Worm (Caenorhabditis elegans) whole organism, L2 larva: ENCODE results near the gene nasp-2.

ENCODE experiments used
- C34F6.9 ChIP-seq: fragments of 150-350 bp; optimal IDR thresholded peaks from 2 replicates; lab custom pipeline; 2014; ENCODE audit warnings: missing biosample characterization, missing genetic modification characterization
- F13H6.1 ChIP-seq: sonication (generic microtip); optimal IDR thresholded peaks from 2 replicates; lab custom pipeline; 2016; ENCODE audit warnings: missing genetic modification characterization, missing compliant biosample characterization
- R02D3.7 ChIP-seq: fragments of 150-350 bp; optimal IDR thresholded peaks from 2 replicates; lab custom pipeline; 2014; ENCODE audit warnings: missing biosample characterization, missing genetic modification characterization
- Y55F3AM.14 ChIP-seq: fragments of 200-800 bp; sonication (Bioruptor generic); optimal IDR thresholded peaks from 2 replicates; lab custom pipeline; 2018; ENCODE audit warnings: mild to moderate bottlenecking, missing genetic modification characterization, missing compliant biosample characterization
- ZK546.5 ChIP-seq: sonication (generic microtip); optimal IDR thresholded peaks from 2 replicates; lab custom pipeline; 2017; ENCODE audit warnings: missing biosample characterization, missing genetic modification characterization
- alr-1 ChIP-seq: fragments of 150-350 bp; optimal IDR thresholded peaks from 2 replicates; lab custom pipeline; 2014; ENCODE audit warnings: missing biosample characterization, missing genetic modification characterization
- ama-1 ChIP-seq: fragments of 150-350 bp; optimal IDR thresholded peaks from 2 replicates; lab custom pipeline; 2018; ENCODE audit warnings: inconsistent platforms
- blmp-1 ChIP-seq: sonication (generic microtip); optimal IDR thresholded peaks from 2 replicates; lab custom pipeline; 2017; ENCODE audit warnings: missing genetic modification characterization, mild to moderate bottlenecking, missing compliant biosample characterization, antibody characterized with exemption, moderate library complexity; ENCODE audit not compliant: insufficient read depth
- ceh-16 ChIP-seq: fragments of 150-350 bp; optimal IDR thresholded peaks from 2 replicates; lab custom pipeline; 2014; ENCODE audit warnings: missing biosample characterization, missing genetic modification characterization
- ceh-82 ChIP-seq: fragments of 150-350 bp; optimal IDR thresholded peaks from 2 replicates; lab custom pipeline; 2014; ENCODE audit warnings: missing biosample characterization, missing genetic modification characterization
- crh-2 ChIP-seq: sonication (generic microtip); optimal IDR thresholded peaks from 2 replicates; lab custom pipeline; 2017; ENCODE audit warnings: missing biosample characterization, missing genetic modification characterization
- egl-27 ChIP-seq: sonication (generic microtip); optimal IDR thresholded peaks from 3 replicates; lab custom pipeline; 2017; ENCODE audit warnings: missing biosample characterization, missing genetic modification reagents, missing genetic modification characterization
- elt-1 ChIP-seq: fragments of 150-350 bp; optimal IDR thresholded peaks from 2 replicates; lab custom pipeline; 2014; ENCODE audit warnings: missing biosample characterization, missing genetic modification characterization
- fos-1 ChIP-seq: fragments of 150-350 bp; optimal IDR thresholded peaks from 2 replicates; lab custom pipeline; 2014; ENCODE audit warnings: missing biosample characterization, missing genetic modification characterization
- gmeb-1 ChIP-seq: fragments of 150-350 bp; optimal IDR thresholded peaks from 2 replicates; lab custom pipeline; 2014; ENCODE audit warnings: missing biosample characterization, missing genetic modification characterization
- lin-13 ChIP-seq: fragments of 150-350 bp; optimal IDR thresholded peaks from 2 replicates; lab custom pipeline; 2014; ENCODE audit warnings: missing biosample characterization, missing genetic modification reagents, missing genetic modification characterization
- lin-39 ChIP-seq: fragments of 150-350 bp; optimal IDR thresholded peaks from 2 replicates; lab custom pipeline; 2014; ENCODE audit warnings: missing biosample characterization, missing genetic modification reagents, missing genetic modification characterization
- lsy-2 ChIP-seq, 2 experiments: fragments of 150-350 bp in 1 of 2; sonication (generic microtip) in 1 of 2; optimal IDR thresholded peaks; 2 replicates each; lab custom pipeline; 2014 to 2017; ENCODE audit warnings: missing biosample characterization in 2 of 2, missing genetic modification characterization in 2 of 2
- mab-5 ChIP-seq: fragments of 150-350 bp; optimal IDR thresholded peaks from 2 replicates; lab custom pipeline; 2014; ENCODE audit warnings: missing biosample characterization, missing genetic modification characterization
- mbf-1 ChIP-seq: sonication (generic microtip); optimal IDR thresholded peaks from 2 replicates; lab custom pipeline; 2017; ENCODE audit warnings: missing biosample characterization, missing genetic modification characterization
- mdl-1 ChIP-seq, 2 experiments: fragments of 150-350 bp in 1 of 2; sonication (generic microtip) in 1 of 2; optimal IDR thresholded peaks; 2 replicates each; lab custom pipeline; 2017; ENCODE audit warnings: missing biosample characterization in 2 of 2, missing genetic modification characterization in 2 of 2
- nhr-10 ChIP-seq: sonication (generic microtip); optimal IDR thresholded peaks from 2 replicates; lab custom pipeline; 2017; ENCODE audit warnings: missing biosample characterization, missing genetic modification characterization
- nhr-11 ChIP-seq: fragments of 150-350 bp; optimal IDR thresholded peaks from 2 replicates; lab custom pipeline; 2014; ENCODE audit warnings: missing biosample characterization, missing genetic modification characterization
- nhr-12 ChIP-seq: fragments of 150-350 bp; optimal IDR thresholded peaks from 2 replicates; lab custom pipeline; 2014; ENCODE audit warnings: missing biosample characterization, missing genetic modification characterization
- nhr-129 ChIP-seq: fragments of 150-350 bp; optimal IDR thresholded peaks from 2 replicates; lab custom pipeline; 2014; ENCODE audit warnings: missing biosample characterization, missing genetic modification characterization
- nhr-21 ChIP-seq: fragments of 150-350 bp; optimal IDR thresholded peaks from 2 replicates; lab custom pipeline; 2014; ENCODE audit warnings: missing biosample characterization, missing genetic modification characterization
- nhr-23 ChIP-seq: fragments of 150-350 bp; optimal IDR thresholded peaks from 2 replicates; lab custom pipeline; 2014; ENCODE audit warnings: missing biosample characterization, missing genetic modification reagents, missing genetic modification characterization
- nhr-237 ChIP-seq: fragments of 150-350 bp; optimal IDR thresholded peaks from 2 replicates; lab custom pipeline; 2014; ENCODE audit warnings: missing biosample characterization, missing genetic modification characterization
- nhr-25 ChIP-seq: fragments of 150-350 bp; sonication (generic microtip); optimal IDR thresholded peaks from 3 replicates; lab custom pipeline; 2014; ENCODE audit warnings: missing biosample characterization, missing genetic modification characterization
- nhr-6 ChIP-seq: fragments of 150-350 bp; optimal IDR thresholded peaks from 2 replicates; lab custom pipeline; 2014; ENCODE audit warnings: missing biosample characterization, missing genetic modification characterization
- nhr-77 ChIP-seq: fragments of 150-350 bp; optimal IDR thresholded peaks from 2 replicates; lab custom pipeline; 2014; ENCODE audit warnings: missing biosample characterization, missing genetic modification characterization
- peb-1 ChIP-seq: fragments of 150-350 bp; optimal IDR thresholded peaks from 2 replicates; lab custom pipeline; 2014; ENCODE audit warnings: missing biosample characterization, missing genetic modification characterization
- sem-4 ChIP-seq: fragments of 150-350 bp; optimal IDR thresholded peaks from 2 replicates; lab custom pipeline; 2014; ENCODE audit warnings: missing biosample characterization, missing genetic modification reagents, missing genetic modification characterization
- skn-1 ChIP-seq: sonication (generic microtip); optimal IDR thresholded peaks from 2 replicates; lab custom pipeline; 2017; ENCODE audit warnings: missing biosample characterization, missing genetic modification characterization
- sma-9 ChIP-seq, 2 experiments: fragments of 150-350 bp in 1 of 2; sonication (generic microtip) in 1 of 2; optimal IDR thresholded peaks; 2 replicates each; lab custom pipeline; 2014 to 2016; ENCODE audit warnings: missing genetic modification characterization in 2 of 2, mild to moderate bottlenecking in 1 of 2, missing biosample characterization in 1 of 2, missing compliant biosample characterization in 1 of 2, missing genetic modification reagents in 1 of 2, moderate library complexity in 1 of 2
- unc-39 ChIP-seq: fragments of 150-350 bp; optimal IDR thresholded peaks from 2 replicates; lab custom pipeline; 2014; ENCODE audit warnings: missing biosample characterization, missing genetic modification characterization
- unc-55 ChIP-seq: fragments of 150-350 bp; sonication (generic microtip); optimal IDR thresholded peaks from 3 replicates; lab custom pipeline; 2014; ENCODE audit warnings: missing biosample characterization, missing genetic modification reagents, missing genetic modification characterization
- unc-62 ChIP-seq: fragments of 150-350 bp; optimal IDR thresholded peaks from 2 replicates; lab custom pipeline; 2014; ENCODE audit warnings: missing biosample characterization, missing genetic modification reagents, missing genetic modification characterization
- zag-1 ChIP-seq: fragments of 150-350 bp; optimal IDR thresholded peaks from 2 replicates; lab custom pipeline; 2014; ENCODE audit warnings: missing biosample characterization, missing genetic modification characterization
- ztf-11 ChIP-seq: sonication (generic microtip); optimal IDR thresholded peaks from 2 replicates; lab custom pipeline; 2017; ENCODE audit warnings: missing biosample characterization, missing genetic modification characterization
- ztf-4 ChIP-seq: fragments of 150-350 bp; optimal IDR thresholded peaks from 2 replicates; lab custom pipeline; 2014; ENCODE audit warnings: missing biosample characterization, missing genetic modification characterization

Gene nasp-2

ce11 chrV:13282958-13283357, 29.1 kb downstream of the nasp-2 start:
- no peak for TF ChIP-seq ceh-82
- TF ChIP-seq ZK546.5 = no peak
- TF ChIP-seq mbf-1 (tag; lab: Kevin White, UChicago) = no peak
- TF ChIP-seq ama-1 (lab: Kevin White, UChicago) = no peak
- no peak for TF ChIP-seq nhr-6
- no peak for TF ChIP-seq alr-1 (tag; lab: Kevin White, UChicago)
- TF ChIP-seq skn-1 (tag; lab: Kevin White, UChicago) = no peak
- TF ChIP-seq crh-2 (tag; lab: Kevin White, UChicago) = no peak

- TF ChIP-seq blmp-1 (peak; percentile 43), mdl-1 (tag; optimal IDR thresholded peaks at IDR 0.05; lab: Kevin White, UChicago) (no peak), mab-5 (no peak), ceh-16 (tag; lab: Kevin White, UChicago) (no peak)
Measured at ce11 chrV:13280382-13280781, 31.7 kb downstream of the nasp-2 start.

- TF ChIP-seq lin-13 (GFP tag; lab: Kevin White, UChicago) = no peak
- TF ChIP-seq ztf-11 = no peak
- no peak for TF ChIP-seq sma-9 (GFP tag; optimal IDR thresholded peaks at IDR 0.05; lab: Kevin White, UChicago)
- no peak for TF ChIP-seq sma-9 (tag; optimal IDR thresholded peaks at IDR 0.05; lab: Kevin White, UChicago)
- TF ChIP-seq ama-1 (lab: Kevin White, UChicago) = no peak
- TF ChIP-seq nhr-129 (tag; lab: Kevin White, UChicago) = no peak
Measured at ce11 chrV:13275959-13276358, 36.1 kb downstream of the nasp-2 start, which contains the start of gene F32F2.4. Gene F32F2.4, plus strand, starts transcription at chrV:13276259.

ce11 chrV:13274615-13275014, 37.4 kb downstream of the nasp-2 start:
- TF ChIP-seq peb-1 (tag; lab: Kevin White, UChicago) (no peak), nhr-77 (tag; lab: Kevin White, UChicago) (no peak), mab-5 (no peak), Y55F3AM.14 (GFP tag; lab: Kevin White, UChicago) (no peak), mdl-1 (tag; optimal IDR thresholded peaks at IDR 0.05; lab: Kevin White, UChicago) (no peak), fos-1 (tag; lab: Kevin White, UChicago) (peak; percentile 80), ZK546.5 (no peak), nhr-237 (tag; lab: Kevin White, UChicago) (no peak)

- TF ChIP-seq fos-1 (tag; lab: Kevin White, UChicago) (peak; percentile 44), unc-39 (tag; lab: Kevin White, UChicago) (no peak)
Measured at ce11 chrV:13273302-13273701, 38.8 kb downstream of the nasp-2 start.

ce11 chrV:13272275-13272674, 39.8 kb downstream of the nasp-2 start:
- TF ChIP-seq nhr-12 (tag; lab: Kevin White, UChicago) (no peak), nhr-10 (no peak), R02D3.7 (no peak), ceh-82 (no peak), zag-1 (no peak), nhr-21 (no peak), lin-13 (GFP tag; lab: Kevin White, UChicago) (no peak), nhr-11 (tag; lab: Kevin White, UChicago) (no peak), mab-5 (no peak), lin-39 (tag; lab: Kevin White, UChicago) (no peak), Y55F3AM.14 (GFP tag; lab: Kevin White, UChicago) (no peak), elt-1 (tag; lab: Kevin White, UChicago) (no peak), nhr-25 (no peak), ztf-4 (no peak), peb-1 (tag; lab: Kevin White, UChicago) (no peak), unc-62 (GFP tag; lab: Kevin White, UChicago) (no peak), mbf-1 (tag; lab: Kevin White, UChicago) (no peak)

ce11 chrV:13269228-13269630, 42.8 kb downstream of the nasp-2 start:
- TF ChIP-seq F13H6.1 (tag; lab: Kevin White, UChicago) (peak; percentile 72), blmp-1 (no peak), nhr-129 (tag; lab: Kevin White, UChicago) (peak; percentile 39), nhr-25 (no peak), mdl-1 (tag; optimal IDR thresholded peaks at IDR 0.05; lab: Kevin White, UChicago) (no peak), gmeb-1 (tag; lab: Kevin White, UChicago) (peak; percentile 44), lsy-2 (tag; optimal IDR thresholded peaks at IDR 0.05; lab: Kevin White, UChicago) (peak in 1 of 2 experiments; percentile 37), mab-5 (no peak), sem-4 (tag; lab: Kevin White, UChicago) (no peak), nhr-6 (no peak), unc-55 (GFP tag; lab: Kevin White, UChicago) (no peak), sma-9 (GFP tag; optimal IDR thresholded peaks at IDR 0.05; lab: Kevin White, UChicago) (peak; percentile 59), sma-9 (tag; optimal IDR thresholded peaks at IDR 0.05; lab: Kevin White, UChicago) (no peak), unc-39 (tag; lab: Kevin White, UChicago) (no peak), peb-1 (tag; lab: Kevin White, UChicago) (no peak), R02D3.7 (no peak), nhr-23 (tag; lab: Kevin White, UChicago) (no peak), ztf-11 (no peak), egl-27 (tag; lab: Kevin White, UChicago) (no peak), nhr-12 (tag; lab: Kevin White, UChicago) (no peak), crh-2 (tag; lab: Kevin White, UChicago) (peak; percentile 56), C34F6.9 (tag; lab: Kevin White, UChicago) (no peak)
